Worm (Caenorhabditis elegans) whole organism, early embryonic: ENCODE measurements around the gene F22F4.5.

Experiments
- F13C5.2 ChIP-seq: sonication (generic microtip); optimal IDR thresholded peaks from 2 replicates; lab custom pipeline; 2017; ENCODE audit warnings: mild to moderate bottlenecking, missing genetic modification characterization, inconsistent platforms, missing compliant biosample characterization
- aly-1 ChIP-seq: sonication (generic microtip); optimal IDR thresholded peaks from 2 replicates; lab custom pipeline; 2016; ENCODE audit warnings: missing genetic modification characterization, missing compliant biosample characterization
- ama-1 ChIP-seq: fragments of 150-350 bp; optimal IDR thresholded peaks from 2 replicates; lab custom pipeline; 2014
- ceh-36 ChIP-seq: sonication (generic microtip); optimal IDR thresholded peaks from 2 replicates; lab custom pipeline; 2016; ENCODE audit warnings: missing genetic modification characterization, inconsistent platforms, missing compliant biosample characterization
- ets-7 ChIP-seq: sonication (generic microtip); optimal IDR thresholded peaks from 2 replicates; lab custom pipeline; 2016; ENCODE audit warnings: missing genotype, missing genetic modification characterization, missing compliant biosample characterization
- flt-1 ChIP-seq: fragments of 200-800 bp; sonication (Bioruptor generic); IDR thresholded peaks from 2 replicates; pipeline ENCODE4 v1.3.6; 2022; ENCODE audit warnings: missing genetic modification characterization, missing compliant biosample characterization
- hmbx-1 ChIP-seq: sonication (generic microtip); optimal IDR thresholded peaks from 2 replicates; lab custom pipeline; 2016; ENCODE audit warnings: mild to moderate bottlenecking, missing genetic modification characterization, missing compliant biosample characterization
- hmg-4 ChIP-seq: fragments of 200-800 bp; sonication (Bioruptor generic); optimal IDR thresholded peaks from 2 replicates; lab custom pipeline; 2018; ENCODE audit warnings: mild to moderate bottlenecking, missing genetic modification characterization, missing compliant biosample characterization
- hnd-1 ChIP-seq: sonication (generic microtip); optimal IDR thresholded peaks from 2 replicates; lab custom pipeline; 2016; ENCODE audit warnings: missing genetic modification characterization, missing compliant biosample characterization
- pes-1 ChIP-seq: fragments of 200-800 bp; sonication (Bioruptor generic); IDR thresholded peaks from 2 replicates; pipeline ENCODE4 v1.3.6; 2022; ENCODE audit warnings: missing genetic modification reagents, missing genetic modification characterization, missing compliant biosample characterization
- sea-1 ChIP-seq: fragments of 200-800 bp; sonication (Bioruptor generic); conservative IDR thresholded peaks from 2 replicates; pipeline ENCODE4 v1.3.6; 2022; ENCODE audit warnings: missing genetic modification characterization, missing compliant biosample characterization
- tbx-11 ChIP-seq: fragments of 200-800 bp; sonication (Bioruptor generic); IDR thresholded peaks from 2 replicates; pipeline ENCODE4 v1.3.6; 2022; ENCODE audit warnings: missing genetic modification characterization, missing compliant biosample characterization
- tbx-37 ChIP-seq: fragments of 200-800 bp; sonication (Bioruptor generic); conservative IDR thresholded peaks from 2 replicates; pipeline ENCODE4 v1.3.6; 2022; ENCODE audit warnings: missing genetic modification reagents, missing genetic modification characterization, missing compliant biosample characterization
- tra-4 ChIP-seq: sonication (generic microtip); optimal IDR thresholded peaks from 2 replicates; lab custom pipeline; 2017; ENCODE audit warnings: missing genetic modification characterization, missing compliant biosample characterization

DNA sequence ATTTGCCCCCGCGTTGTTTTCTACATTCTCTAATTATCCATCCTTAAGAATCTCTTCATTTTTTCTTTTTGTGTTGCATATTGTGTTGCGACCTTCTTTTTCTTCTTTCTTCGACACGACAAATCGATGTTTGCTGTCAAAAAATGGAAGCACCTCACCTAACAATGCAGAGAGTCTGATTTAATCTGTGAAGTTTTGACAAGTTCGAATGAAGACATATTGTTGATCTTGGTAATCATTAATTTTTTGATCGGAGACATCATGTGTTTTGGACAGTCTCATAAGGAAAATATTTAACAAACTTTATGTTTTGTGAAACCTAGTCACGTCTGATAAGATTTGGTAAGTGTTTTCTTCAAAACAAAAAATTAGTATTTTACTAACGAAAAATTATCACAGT is 36.4 kb upstream of the F22F4.5 start:
- no peak for TF ChIP-seq F13C5.2 (tag; lab: Kevin White, UChicago)
- TF ChIP-seq hmbx-1 = no peak
- TF ChIP-seq ama-1 (lab: Kevin White, UChicago) = no peak
- no peak for TF ChIP-seq hmg-4 (GFP tag; lab: Kevin White, UChicago)
- no peak for TF ChIP-seq tra-4 (tag; lab: Kevin White, UChicago)
- TF ChIP-seq hnd-1 (tag; lab: Kevin White, UChicago) = no peak
- no peak for TF ChIP-seq ceh-36 (tag; lab: Kevin White, UChicago)
- no peak for TF ChIP-seq ets-7
- TF ChIP-seq pes-1 (GFP tag; lab: Robert Waterston, UW) = no peak
- no peak for TF ChIP-seq tbx-11
- no peak for TF ChIP-seq tbx-37
- no peak for TF ChIP-seq flt-1 (GFP tag; lab: Robert Waterston, UW)
- no peak for TF ChIP-seq aly-1 (tag; lab: Kevin White, UChicago)
- no peak for TF ChIP-seq sea-1
